Fruit fly (Drosophila melanogaster) S2 (cell line): Measurements from ENCODE around the gene CG12056.
A peak's percentile ranks its signal among the peaks of the same experiment; 100 is the strongest.

Experiments used
- CG8478 ChIP-seq: fragments of >200 bp; optimal IDR thresholded peaks from 2 replicates; lab custom pipeline; 2018
- CTCF ChIP-seq, 2 experiments: fragments of >200 bp; optimal IDR thresholded peaks; 2 replicates each; lab custom pipeline; 2018

DNA sequence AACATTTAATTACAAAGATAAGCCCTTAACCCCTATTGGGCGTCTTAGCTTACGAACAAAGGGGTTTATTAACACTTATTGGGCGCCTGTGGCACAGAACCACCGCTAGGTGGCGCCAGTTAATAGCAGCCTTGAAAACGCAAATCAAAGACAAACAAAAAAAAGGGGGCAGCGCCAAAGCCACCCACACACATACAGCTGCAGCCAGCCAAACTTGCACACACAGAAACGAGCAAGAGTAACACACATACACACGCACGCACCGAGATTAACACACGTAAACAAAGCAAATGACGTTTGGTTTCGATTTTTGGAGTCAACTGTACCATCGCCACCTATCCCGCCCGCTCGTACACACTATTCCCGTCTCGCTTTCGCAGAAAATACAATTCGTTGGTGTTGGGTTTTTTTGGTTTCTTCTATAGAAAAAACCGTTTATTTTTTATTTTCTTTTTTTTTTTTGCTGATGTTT is 40.3 kb upstream of the CG12056 start:
- no peak for TF ChIP-seq CG8478 (lab: Kevin White, UChicago)
- TF ChIP-seq CTCF (optimal IDR thresholded peaks at IDR 0.05; lab: Kevin White, UChicago): peak; percentile 85 to 89
